Fruit fly (Drosophila melanogaster): ENCODE data around the gene PolD1.

The PolD1 gene

dm6 chr3L:15940823-15941222 lies 46.8 kb downstream of the PolD1 start:
- TF ChIP-seq odd (GFP tag; optimal IDR thresholded peaks at IDR 0.05) = peak; percentile 25
- no peak for TF ChIP-seq hth (optimal IDR thresholded peaks at IDR 0.05)
- TF ChIP-seq CG4424 (GFP tag; optimal IDR thresholded peaks at IDR 0.05) = peak; percentile 46
- TF ChIP-seq eve (GFP tag; optimal IDR thresholded peaks at IDR 0.05) = peak in 1 of 2 experiments; percentile 26
- TF ChIP-seq Sry-δ (GFP tag; optimal IDR thresholded peaks at IDR 0.05) = no peak
- TF ChIP-seq trh (GFP tag; optimal IDR thresholded peaks at IDR 0.05) = no peak
- peak; percentile 41 to 61 for TF ChIP-seq dpn (GFP tag; optimal IDR thresholded peaks at IDR 0.05)
- TF ChIP-seq gce (GFP tag; IDR thresholded peaks at IDR 0.05) = peak; percentile 55; the same call in 1 of the 3 replicates
- TF ChIP-seq wor (GFP tag; IDR thresholded peaks at IDR 0.05) = peak; percentile 70
- peak; percentile 74 for TF ChIP-seq gem (tag; optimal IDR thresholded peaks at IDR 0.05)
- TF ChIP-seq corto (GFP tag; optimal IDR thresholded peaks at IDR 0.05) = peak; percentile 47
- peak; percentile 54; the same call in 1 of the 3 replicates for TF ChIP-seq H15 (GFP tag; IDR thresholded peaks at IDR 0.05)
- TF ChIP-seq onecut (GFP tag; IDR thresholded peaks at IDR 0.05) = peak; percentile 36; the same call in 1 of the 2 replicates
- TF ChIP-seq CG9817 (tag; optimal IDR thresholded peaks at IDR 0.05) = peak; percentile 43
- no peak for TF ChIP-seq Hand (GFP tag; optimal IDR thresholded peaks at IDR 0.05)
- TF ChIP-seq E2f2 (GFP tag; IDR thresholded peaks at IDR 0.05) = peak; percentile 40; the same call in 1 of the 2 replicates
- TF ChIP-seq wdn (GFP tag; IDR thresholded peaks at IDR 0.05) = no peak
- TF ChIP-seq CG11093 (GFP tag; IDR thresholded peaks at IDR 0.05) = peak; percentile 55; the same call in 2 of the 3 replicates
- TF ChIP-seq CG1647 (GFP tag; optimal IDR thresholded peaks at IDR 0.05) = peak; percentile 56
- TF ChIP-seq ttk (GFP tag; IDR thresholded peaks at IDR 0.05) = peak; percentile 59
- peak in 1 of 2 experiments; percentile 80 for TF ChIP-seq bsh (GFP tag; optimal IDR thresholded peaks at IDR 0.05)
- TF ChIP-seq CG7786 (GFP tag; optimal IDR thresholded peaks at IDR 0.05) = no peak
- TF ChIP-seq Hr78 (GFP tag; optimal IDR thresholded peaks at IDR 0.05) = no peak
- peak; percentile 74 for TF ChIP-seq Xrp1 (GFP tag; IDR thresholded peaks at IDR 0.05)
- peak; percentile 12 for TF ChIP-seq CG12942 (GFP tag; optimal IDR thresholded peaks at IDR 0.05)
- peak; percentile 19 for TF ChIP-seq CG1792 (GFP tag; optimal IDR thresholded peaks at IDR 0.05)
- peak; percentile 64 for TF ChIP-seq CG8924 (tag; optimal IDR thresholded peaks at IDR 0.05)
- TF ChIP-seq CG17912 (GFP tag; optimal IDR thresholded peaks at IDR 0.05) = no peak
- TF ChIP-seq vnd (GFP tag; IDR thresholded peaks at IDR 0.05; ENCODE audit: partially characterized antibody) = no peak
- no peak for TF ChIP-seq CG10147 (GFP tag; optimal IDR thresholded peaks at IDR 0.05)
- TF ChIP-seq CG8388 (GFP tag; optimal IDR thresholded peaks at IDR 0.05) = peak; percentile 62
- peak; percentile 49; the same call in 1 of the 2 replicates for TF ChIP-seq CG14014 (GFP tag; IDR thresholded peaks at IDR 0.05)
- no peak for TF ChIP-seq CG14965 (GFP tag; optimal IDR thresholded peaks at IDR 0.05; ENCODE audit: borderline replicate concordance)
- no peak for TF ChIP-seq CrebB (tag; optimal IDR thresholded peaks at IDR 0.05)
- TF ChIP-seq CG2678 (tag; optimal IDR thresholded peaks at IDR 0.05) = peak; percentile 53
- peak; percentile 17 for TF ChIP-seq CG33213 (GFP tag; optimal IDR thresholded peaks at IDR 0.05)
- TF ChIP-seq Taf1 (GFP tag; IDR thresholded peaks at IDR 0.05) = no peak
- TF ChIP-seq Optix (GFP tag; IDR thresholded peaks at IDR 0.05) = peak; percentile 52; the same call in 1 of the 3 replicates
- TF ChIP-seq Chrac-16 (GFP tag; optimal IDR thresholded peaks at IDR 0.05) = peak; percentile 30
- TF ChIP-seq CG2712 (tag; optimal IDR thresholded peaks at IDR 0.05) = peak; percentile 79
- peak; percentile 62; the same call in 2 of the 3 replicates for TF ChIP-seq CG3726 (GFP tag; IDR thresholded peaks at IDR 0.05)
- TF ChIP-seq bcd (GFP tag; optimal IDR thresholded peaks at IDR 0.05) = peak; percentile 61
- TF ChIP-seq CG12744 (GFP tag; optimal IDR thresholded peaks at IDR 0.05) = no peak
- no peak for TF ChIP-seq CG11247 (GFP tag; IDR thresholded peaks at IDR 0.05)
- peak; percentile 47 for TF ChIP-seq CG15601 (tag; optimal IDR thresholded peaks at IDR 0.05)
- TF ChIP-seq CG7556 (GFP tag; optimal IDR thresholded peaks at IDR 0.05) = peak; percentile 16
- no peak for TF ChIP-seq CG6272 (GFP tag; IDR thresholded peaks at IDR 0.05)
- TF ChIP-seq Bdp1 (GFP tag; optimal IDR thresholded peaks at IDR 0.05) = no peak
- peak; percentile 55; the same call in 1 of the 2 replicates for TF ChIP-seq lmd (GFP tag; IDR thresholded peaks at IDR 0.05)
- TF ChIP-seq CG3995 (GFP tag; optimal IDR thresholded peaks at IDR 0.05) = no peak
- no peak for TF ChIP-seq usp (GFP tag; optimal IDR thresholded peaks at IDR 0.05)
